Worm (Caenorhabditis elegans): ENCODE measurements around the gene zip-5.

DNA sequence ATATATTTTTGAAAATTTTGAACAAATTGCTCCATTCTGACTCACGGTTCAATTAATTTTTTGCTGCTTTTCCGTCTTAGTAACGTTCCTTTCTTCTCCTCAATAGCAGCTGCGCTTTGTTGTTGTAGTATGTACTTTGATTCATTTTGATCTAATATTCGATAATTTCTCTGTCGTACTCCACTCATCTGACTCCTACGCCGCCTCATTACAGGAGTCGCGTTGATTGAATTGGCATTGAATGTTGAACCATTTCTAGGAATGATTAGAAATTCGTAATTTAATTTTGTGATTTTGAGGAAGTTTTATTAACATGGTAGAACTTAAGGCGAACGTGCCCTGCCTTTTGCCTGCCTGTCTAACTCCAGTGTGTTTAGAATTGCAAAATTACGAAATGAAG is 18.6 kb downstream of the zip-5 start:
- no peak for TF ChIP-seq ref-1 (GFP tag; conservative IDR thresholded peaks at IDR 0.05)
- no peak for TF ChIP-seq ztf-29 (GFP tag; IDR thresholded peaks at IDR 0.05)
- no peak for TF ChIP-seq klf-2 (GFP tag; conservative IDR thresholded peaks at IDR 0.05)
- TF ChIP-seq flt-1 (GFP tag; IDR thresholded peaks at IDR 0.05) = no peak

Measured in whole organism, midembryonic.